Fruit fly (Drosophila melanogaster) whole organism, embryonic: ENCODE results near the gene CG18598.
A peak's percentile ranks its signal among the peaks of the same experiment; 100 is the strongest.

ENCODE experiments used
- CG10267 ChIP-seq: fragments of 200-800 bp; sonication (Bioruptor generic); optimal IDR thresholded peaks from 2 replicates; lab custom pipeline; 2018; ENCODE audit warnings: missing biosample characterization, mild to moderate bottlenecking, missing genetic modification characterization, moderate library complexity
- CG10274 ChIP-seq: fragments of 200-800 bp; sonication (Bioruptor generic); optimal IDR thresholded peaks from 3 replicates; lab custom pipeline; 2017; ENCODE audit warnings: missing biosample characterization, mild to moderate bottlenecking, missing genetic modification characterization
- CG10654 ChIP-seq: fragments of 200-800 bp; sonication (Bioruptor generic); optimal IDR thresholded peaks from 2 replicates; lab custom pipeline; 2016; ENCODE audit warnings: missing biosample characterization, missing genetic modification characterization
- CG10979 ChIP-seq: fragments of 200-800 bp; sonication (Bioruptor generic); optimal IDR thresholded peaks from 2 replicates; lab custom pipeline; 2018; ENCODE audit warnings: missing biosample characterization, mild to moderate bottlenecking, missing genetic modification characterization, moderate library complexity
- CG11093 ChIP-seq: fragments of 200-800 bp; sonication (Bioruptor generic); IDR thresholded peaks from 3 replicates; pipeline ENCODE4 v1.3.6; 2022; ENCODE audit warnings: missing biosample characterization, missing genetic modification characterization
- CG12071 ChIP-seq: fragments of 200-800 bp; sonication (Bioruptor generic); optimal IDR thresholded peaks from 3 replicates; lab custom pipeline; 2018; ENCODE audit warnings: missing biosample characterization, mild to moderate bottlenecking, missing genetic modification characterization
- CG12236 ChIP-seq: fragments of 200-800 bp; sonication (Bioruptor generic); optimal IDR thresholded peaks from 2 replicates; lab custom pipeline; 2016; ENCODE audit warnings: missing biosample characterization, missing genetic modification characterization
- CG1233 ChIP-seq: fragments of 200-800 bp; sonication (Bioruptor generic); optimal IDR thresholded peaks from 4 replicates; lab custom pipeline; 2018; ENCODE audit warnings: missing biosample characterization, mild to moderate bottlenecking, missing genetic modification characterization
- CG13624 ChIP-seq: fragments of 200-800 bp; sonication (Bioruptor generic); optimal IDR thresholded peaks from 2 replicates; lab custom pipeline; 2016; ENCODE audit warnings: missing biosample characterization, missing genetic modification characterization
- CG15011 ChIP-seq: fragments of 200-800 bp; sonication (Bioruptor generic); optimal IDR thresholded peaks from 3 replicates; lab custom pipeline; 2018; ENCODE audit warnings: missing biosample characterization, mild to moderate bottlenecking, missing genetic modification characterization
- CG17568 ChIP-seq: fragments of 200-800 bp; sonication (Bioruptor generic); optimal IDR thresholded peaks from 2 replicates; lab custom pipeline; 2018; ENCODE audit warnings: missing biosample characterization, mild to moderate bottlenecking, missing genetic modification characterization, moderate library complexity
- CG3726 ChIP-seq: fragments of 200-800 bp; sonication (Bioruptor generic); IDR thresholded peaks from 3 replicates; pipeline ENCODE4, ENCODE4 v1.3.6; 2022; ENCODE audit warnings: missing biosample characterization, missing genetic modification characterization
- CG3838 ChIP-seq: fragments of 200-800 bp; sonication (Bioruptor generic); optimal IDR thresholded peaks from 3 replicates; lab custom pipeline; 2016; ENCODE audit warnings: missing biosample characterization, missing genetic modification characterization
- CG4730 ChIP-seq: fragments of 200-800 bp; sonication (Bioruptor generic); IDR thresholded peaks from 2 replicates; pipeline ENCODE4 v1.3.6; 2022; ENCODE audit warnings: missing biosample characterization, missing genetic modification characterization
- CG6254 ChIP-seq: fragments of 200-800 bp; sonication (Bioruptor generic); optimal IDR thresholded peaks from 3 replicates; lab custom pipeline; 2017; ENCODE audit warnings: mild to moderate bottlenecking, missing biosample characterization, missing genetic modification reagents, missing genetic modification characterization
- CG6689 ChIP-seq: fragments of 200-800 bp; sonication (Bioruptor generic); IDR thresholded peaks from 2 replicates; pipeline ENCODE4 v1.3.6; 2022; ENCODE audit warnings: missing biosample characterization, missing genetic modification characterization
- CG6813 ChIP-seq: fragments of 200-800 bp; sonication (Bioruptor generic); optimal IDR thresholded peaks from 2 replicates; lab custom pipeline; 2017; ENCODE audit warnings: missing biosample characterization, missing genetic modification characterization, mild to moderate bottlenecking, moderate library complexity, missing genetic modification reagents
- CG7357 ChIP-seq: fragments of 200-800 bp; sonication (Bioruptor generic); IDR thresholded peaks from 3 replicates; pipeline ENCODE4 v1.3.6; 2022; ENCODE audit warnings: missing biosample characterization, missing genetic modification characterization
- CG7372 ChIP-seq: fragments of 200-800 bp; sonication (Bioruptor generic); IDR thresholded peaks from 2 replicates; pipeline ENCODE4 v1.3.6; 2022; ENCODE audit warnings: missing biosample characterization, missing genetic modification characterization
- CG7745 ChIP-seq: fragments of 200-800 bp; sonication (Bioruptor generic); optimal IDR thresholded peaks from 2 replicates; lab custom pipeline; 2018; ENCODE audit warnings: missing biosample characterization, mild to moderate bottlenecking, missing genetic modification characterization, moderate library complexity
- CG7786 ChIP-seq: fragments of 200-800 bp; sonication (Bioruptor generic); optimal IDR thresholded peaks from 2 replicates; lab custom pipeline; 2016; ENCODE audit warnings: missing biosample characterization, missing genetic modification characterization
- CG8290 ChIP-seq, 3 experiments: fragments of 200-800 bp; sonication (Bioruptor generic); optimal IDR thresholded peaks; 2 replicates each; lab custom pipeline; 2016 to 2019; ENCODE audit warnings: missing biosample characterization in 3 of 3, missing genetic modification characterization in 3 of 3, mild to moderate bottlenecking in 2 of 3, moderate library complexity in 1 of 3
- CG9609 ChIP-seq: fragments of 200-800 bp; sonication (Bioruptor generic); optimal IDR thresholded peaks from 3 replicates; lab custom pipeline; 2016; ENCODE audit warnings: missing biosample characterization, missing genetic modification characterization
- CkIIα-i1 ChIP-seq: fragments of 200-800 bp; sonication (Bioruptor generic); IDR thresholded peaks from 2 replicates; pipeline ENCODE4 v1.3.6; 2022; ENCODE audit warnings: missing biosample characterization, missing genetic modification characterization
- D ChIP-seq, 2 experiments: fragments of 200-800 bp in 1 of 2; fragments of >200 bp in 1 of 2; sonication (Bioruptor generic) in 1 of 2; optimal IDR thresholded peaks; 2 replicates in 1 of 2; 3 replicates in 1 of 2; lab custom pipeline; 2017; ENCODE audit warnings: mild to moderate bottlenecking in 1 of 2, missing biosample characterization in 1 of 2, missing genetic modification characterization in 1 of 2, missing genetic modification reagents in 1 of 2
- Drgx ChIP-seq: fragments of 200-800 bp; sonication (Bioruptor generic); IDR thresholded peaks from 2 replicates; pipeline ENCODE4 v1.3.6; 2022; ENCODE audit warnings: missing biosample characterization, missing genetic modification characterization
- HmgD ChIP-seq: fragments of 200-800 bp; sonication (Bioruptor generic); optimal IDR thresholded peaks from 3 replicates; lab custom pipeline; 2016; ENCODE audit warnings: missing biosample characterization, missing genetic modification characterization
- Myb ChIP-seq: fragments of 200-800 bp; sonication (Bioruptor generic); optimal IDR thresholded peaks from 2 replicates; lab custom pipeline; 2016; ENCODE audit warnings: missing biosample characterization, missing genetic modification characterization
- NK7.1 ChIP-seq: fragments of 200-800 bp; sonication (Bioruptor generic); optimal IDR thresholded peaks from 3 replicates; lab custom pipeline; 2016; ENCODE audit warnings: missing biosample characterization, missing genetic modification characterization
- Neu2 ChIP-seq: fragments of 200-800 bp; sonication (Bioruptor generic); optimal IDR thresholded peaks from 3 replicates; lab custom pipeline; 2016; ENCODE audit warnings: missing biosample characterization, missing genetic modification characterization, borderline replicate concordance
- Rfx ChIP-seq: fragments of 200-800 bp; sonication (Bioruptor generic); IDR thresholded peaks from 2 replicates; pipeline ENCODE4 v1.3.6; 2022; ENCODE audit warnings: missing biosample characterization, missing genetic modification characterization
- Stat92E ChIP-seq, 3 experiments: fragments of >200 bp in 2 of 3; fragments of 200-800 bp in 1 of 3; sonication (Bioruptor generic) in 1 of 3; optimal IDR thresholded peaks; 2 replicates each; lab custom pipeline; 2017 to 2019; ENCODE audit warnings: missing biosample characterization in 3 of 3, missing genetic modification characterization in 3 of 3, mild to moderate bottlenecking in 1 of 3, moderate library complexity in 1 of 3
- amos ChIP-seq: fragments of 200-800 bp; sonication (Bioruptor generic); IDR thresholded peaks from 2 replicates; pipeline ENCODE4 v1.3.6; 2022; ENCODE audit warnings: missing biosample characterization, missing genetic modification characterization; ENCODE audit not compliant: partially characterized antibody
- bcd ChIP-seq: fragments of 200-800 bp; sonication (Bioruptor generic); optimal IDR thresholded peaks from 2 replicates; lab custom pipeline; 2017; ENCODE audit warnings: missing biosample characterization, mild to moderate bottlenecking, missing genetic modification characterization
- dysf ChIP-seq: fragments of 200-800 bp; sonication (Bioruptor generic); IDR thresholded peaks from 3 replicates; pipeline ENCODE4 v1.3.6; 2022; ENCODE audit warnings: missing biosample characterization, missing genetic modification characterization
- en ChIP-seq: fragments of 200-800 bp; sonication (Bioruptor generic); optimal IDR thresholded peaks from 2 replicates; lab custom pipeline; 2016; ENCODE audit warnings: missing biosample characterization, missing genetic modification characterization
- gcm ChIP-seq: fragments of 200-800 bp; sonication (Bioruptor generic); optimal IDR thresholded peaks from 2 replicates; lab custom pipeline; 2019; ENCODE audit warnings: missing biosample characterization, mild to moderate bottlenecking, missing genetic modification characterization, moderate library complexity
- gem ChIP-seq: fragments of 200-800 bp; sonication (Bioruptor generic); optimal IDR thresholded peaks from 2 replicates; lab custom pipeline; 2019; ENCODE audit warnings: missing biosample characterization, mild to moderate bottlenecking, missing genetic modification characterization, moderate library complexity
- grn ChIP-seq: fragments of 200-800 bp; sonication (Bioruptor generic); optimal IDR thresholded peaks from 3 replicates; lab custom pipeline; 2017; ENCODE audit warnings: missing biosample characterization, missing genetic modification characterization
- gsb ChIP-seq: fragments of 200-800 bp; sonication (Bioruptor generic); IDR thresholded peaks from 2 replicates; pipeline ENCODE4 v1.3.6; 2022; ENCODE audit warnings: missing biosample characterization, missing genetic modification characterization
- ham ChIP-seq: fragments of 200-800 bp; sonication (Bioruptor generic); IDR thresholded peaks from 2 replicates; pipeline ENCODE4 v1.3.6; 2022; ENCODE audit warnings: missing biosample characterization, missing genetic modification characterization
- her ChIP-seq: fragments of 200-800 bp; sonication (Bioruptor generic); optimal IDR thresholded peaks from 2 replicates; lab custom pipeline; 2016; ENCODE audit warnings: missing biosample characterization, missing genetic modification characterization
- inv ChIP-seq: fragments of 200-800 bp; sonication (Bioruptor generic); IDR thresholded peaks from 2 replicates; pipeline ENCODE4 v1.3.6; 2022; ENCODE audit warnings: missing biosample characterization, missing genetic modification characterization; ENCODE audit not compliant: partially characterized antibody
- kay ChIP-seq: fragments of 200-800 bp; sonication (Bioruptor generic); optimal IDR thresholded peaks from 2 replicates; lab custom pipeline; 2016; ENCODE audit warnings: missing biosample characterization, missing genetic modification characterization
- pzg ChIP-seq: fragments of 200-800 bp; sonication (Bioruptor generic); optimal IDR thresholded peaks from 3 replicates; lab custom pipeline; 2018; ENCODE audit warnings: missing biosample characterization, mild to moderate bottlenecking, missing genetic modification characterization, moderate library complexity
- run ChIP-seq: fragments of 200-800 bp; sonication (Bioruptor generic); optimal IDR thresholded peaks from 3 replicates; lab custom pipeline; 2018; ENCODE audit warnings: missing biosample characterization, mild to moderate bottlenecking, missing genetic modification characterization
- tll ChIP-seq, 2 experiments: fragments of 200-800 bp in 1 of 2; fragments of >200 bp in 1 of 2; sonication (Bioruptor generic) in 1 of 2; optimal IDR thresholded peaks; 2 replicates each; lab custom pipeline; 2017 to 2019; ENCODE audit warnings: missing biosample characterization in 2 of 2, missing genetic modification characterization in 2 of 2, mild to moderate bottlenecking in 1 of 2, moderate library complexity in 1 of 2
- vnd ChIP-seq: fragments of 200-800 bp; sonication (Bioruptor generic); IDR thresholded peaks from 3 replicates; pipeline ENCODE4 v1.3.6; 2022; ENCODE audit warnings: missing biosample characterization, missing genetic modification characterization; ENCODE audit not compliant: partially characterized antibody
- zfh1 ChIP-seq: fragments of 200-800 bp; sonication (Bioruptor generic); IDR thresholded peaks from 3 replicates; pipeline ENCODE4 v1.3.6; 2022; ENCODE audit warnings: missing biosample characterization, missing genetic modification characterization

Gene CG18598

dm6 chr3R:18298298-18298899 lies 47.5 kb downstream of the CG18598 start (continued):
- TF ChIP-seq tll (GFP tag; optimal IDR thresholded peaks at IDR 0.05; lab: Kevin White, UChicago) (peak in 1 of 2 experiments; percentile 57), en (GFP tag; lab: Kevin White, UChicago) (no peak), gsb (no peak), CG7357 (no peak), dysf (peak; percentile 17; the same call in 1 of the 3 replicates), amos (GFP tag; lab: Robert Waterston, UW) (no peak; the same call in 1 of the 2 replicates), CG17568 (no peak), gcm (no peak), CG7745 (tag; lab: Kevin White, UChicago) (no peak), CG10979 (tag; lab: Kevin White, UChicago) (no peak), CG10654 (no peak), CG11093 (no peak), gem (tag; lab: Kevin White, UChicago) (no peak), Stat92E (GFP tag; optimal IDR thresholded peaks at IDR 0.05; lab: Kevin White, UChicago) (no peak), CG6689 (GFP tag; lab: Robert Waterston, UW) (peak; percentile 41; the same call in 1 of the 2 replicates), bcd (peak; percentile 38), run (tag; lab: Kevin White, UChicago) (peak; percentile 31), kay (GFP tag; lab: Kevin White, UChicago) (peak; percentile 83), CG10267 (tag; lab: Kevin White, UChicago) (no peak), CG13624 (GFP tag; lab: Kevin White, UChicago) (no peak), CG12071 (peak; percentile 38), Myb (GFP tag; lab: Kevin White, UChicago) (no peak), CG3726 (GFP tag; lab: Robert Waterston, UW) (no peak), D (optimal IDR thresholded peaks at IDR 0.05; lab: Kevin White, UChicago) (peak; percentile 72), D (GFP tag; optimal IDR thresholded peaks at IDR 0.05; lab: Kevin White, UChicago) (no peak), Rfx (GFP tag; lab: Robert Waterston, UW) (peak; percentile 56), ham (no peak), CG8290 (GFP tag; optimal IDR thresholded peaks at IDR 0.05; lab: Kevin White, UChicago) (no peak), CG8290 (tag; optimal IDR thresholded peaks at IDR 0.05; lab: Kevin White, UChicago) (peak in 1 of 2 experiments; percentile 60), NK7.1 (no peak), CG7372 (GFP tag; lab: Robert Waterston, UW) (no peak), CG1233 (GFP tag; lab: Kevin White, UChicago) (no peak), CG6813 (GFP tag; lab: Kevin White, UChicago) (no peak), zfh1 (GFP tag; lab: Robert Waterston, UW) (peak; percentile 22; the same call in 1 of the 3 replicates), HmgD (GFP tag; lab: Kevin White, UChicago) (peak; percentile 64), CG7786 (GFP tag; lab: Kevin White, UChicago) (no peak), pzg (no peak), Drgx (peak; percentile 60), CG6254 (GFP tag; lab: Kevin White, UChicago) (no peak), CG15011 (GFP tag; lab: Kevin White, UChicago) (no peak), grn (GFP tag; lab: Kevin White, UChicago) (no peak), CG10274 (GFP tag; lab: Kevin White, UChicago) (no peak), CG4730 (GFP tag; lab: Robert Waterston, UW) (no peak), CkIIα-i1 (GFP tag; lab: Robert Waterston, UW) (no peak), inv (GFP tag; lab: Robert Waterston, UW) (no peak), vnd (GFP tag; lab: Robert Waterston, UW) (no peak), her (GFP tag; lab: Kevin White, UChicago) (peak; percentile 38), CG3838 (no peak), CG12236 (no peak), Neu2 (no peak), CG9609 (no peak)
